Worm (Caenorhabditis elegans) whole organism, L4/young adult: ENCODE data around the gene Y79H2A.2.

Experiments
- dao-5 ChIP-seq: sonication (generic microtip); optimal IDR thresholded peaks from 2 replicates; lab custom pipeline; 2016; ENCODE audit warnings: missing genotype, missing genetic modification characterization, moderate library complexity, missing compliant biosample characterization
- him-1 ChIP-seq: sonication (generic microtip); optimal IDR thresholded peaks from 2 replicates; lab custom pipeline; 2016; ENCODE audit warnings: missing genotype, missing genetic modification reagents, missing genetic modification characterization, missing compliant biosample characterization

- TF ChIP-seq him-1 (tag; lab: Kevin White, UChicago) (no peak), dao-5 (tag; lab: Kevin White, UChicago) (no peak)
Measured at ce11 chrIII:12002850-12003249, 27.7 kb downstream of the Y79H2A.2 start, which contains the start of gene Y56A3A.33.
